Worm (Caenorhabditis elegans): ENCODE data around the gene F55A4.3.

- TF ChIP-seq ZK546.5 (tag; optimal IDR thresholded peaks at IDR 0.05) (no peak), nfya-1 (tag; optimal IDR thresholded peaks at IDR 0.05; ENCODE audit: insufficient read depth) (no peak), nhr-12 (tag; optimal IDR thresholded peaks at IDR 0.05) (no peak), nhr-25 (tag; optimal IDR thresholded peaks at IDR 0.05) (no peak), nhr-77 (tag; optimal IDR thresholded peaks at IDR 0.05) (no peak)
Measured at ce11 chrX:1027370-1027769, 2.5 kb upstream of the F55A4.3 start.

Measured in whole organism, L3 larva.